Fruit fly (Drosophila melanogaster): Measurements from ENCODE around the gene CG32110.

DNA sequence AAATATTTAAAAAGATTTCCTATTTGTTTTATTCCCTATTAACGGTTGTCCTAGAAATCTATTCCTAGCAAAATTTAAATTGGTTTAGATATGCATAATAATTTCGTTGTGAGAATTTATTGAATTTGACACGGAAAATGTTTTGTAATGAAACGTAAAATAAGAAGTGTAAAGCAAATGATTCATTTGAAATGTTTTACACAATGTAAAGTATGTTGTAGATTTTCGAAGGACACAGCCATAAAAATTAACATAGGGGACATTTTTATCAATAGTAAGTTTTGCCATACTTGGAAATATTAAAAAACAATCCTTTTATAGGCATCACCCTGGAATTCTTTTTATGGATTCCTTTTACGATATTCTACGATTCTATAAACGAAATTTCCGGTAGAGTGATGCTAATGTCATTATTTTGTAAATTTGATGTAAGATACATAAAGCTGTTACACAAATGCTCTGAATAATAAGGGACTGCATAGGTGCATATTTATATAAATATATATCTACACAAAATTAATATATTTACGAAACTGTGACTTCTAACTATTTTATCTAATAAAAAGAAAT is 49.1 kb downstream of the CG32110 start:
- TF ChIP-seq CG8478 (optimal IDR thresholded peaks at IDR 0.05) (no peak), CTCF (optimal IDR thresholded peaks at IDR 0.05) (peak; percentile 36 to 78)

All from S2 (cell line).